Worm (Caenorhabditis elegans): Measurements from ENCODE around the gene pepm-1.

ce11 chrV:14314236-14314635 is 14.7 kb upstream of the pepm-1 start, which contains the start of gene F47B8.1:
- TF ChIP-seq ama-1 (optimal IDR thresholded peaks at IDR 0.05) = no peak
- TF ChIP-seq unc-62 (GFP tag; optimal IDR thresholded peaks at IDR 0.05) = no peak
- no peak for TF ChIP-seq jun-1 (tag; optimal IDR thresholded peaks at IDR 0.05)
- no peak for TF ChIP-seq pqm-1 (tag; optimal IDR thresholded peaks at IDR 0.05)
- no peak for TF ChIP-seq rnt-1 (tag; optimal IDR thresholded peaks at IDR 0.05)
- TF ChIP-seq aly-2 (tag; optimal IDR thresholded peaks at IDR 0.05) = no peak
- TF ChIP-seq unc-30 (tag; optimal IDR thresholded peaks at IDR 0.05) = no peak
- no peak for TF ChIP-seq lin-15B (tag; optimal IDR thresholded peaks at IDR 0.05)
- no peak for TF ChIP-seq tlp-1 (tag; optimal IDR thresholded peaks at IDR 0.05)
- TF ChIP-seq nhr-71 (tag; optimal IDR thresholded peaks at IDR 0.05) = no peak
- no peak for TF ChIP-seq hlh-4 (tag; optimal IDR thresholded peaks at IDR 0.05)
- TF ChIP-seq irx-1 (tag; optimal IDR thresholded peaks at IDR 0.05) = no peak
- TF ChIP-seq mef-2 (tag; optimal IDR thresholded peaks at IDR 0.05) = no peak
- no peak for TF ChIP-seq efl-1 (optimal IDR thresholded peaks at IDR 0.05)
- TF ChIP-seq efl-1 (GFP tag; optimal IDR thresholded peaks at IDR 0.05 in 1 of 2) = no peak
